Worm (Caenorhabditis elegans) whole organism, L1 larva: ENCODE measurements around the gene nhr-206.

ENCODE experiments used
- F16B12.6 ChIP-seq: fragments of 150-350 bp; optimal IDR thresholded peaks from 2 replicates; lab custom pipeline; 2014; ENCODE audit warnings: missing biosample characterization, missing genetic modification characterization
- alr-1 ChIP-seq: fragments of 200-800 bp; sonication (Bioruptor generic); optimal IDR thresholded peaks from 2 replicates; lab custom pipeline; 2018; ENCODE audit warnings: borderline replicate concordance, mild to moderate bottlenecking, missing genetic modification characterization, missing compliant biosample characterization
- ama-1 ChIP-seq: fragments of 150-350 bp; optimal IDR thresholded peaks from 2 replicates; lab custom pipeline; 2014
- lin-35 ChIP-seq, 2 experiments: fragments of 150-350 bp; optimal IDR thresholded peaks; 2 replicates each; lab custom pipeline; 2014; ENCODE audit warnings: missing biosample characterization in 2 of 2, missing genetic modification characterization in 2 of 2, missing genetic modification reagents in 2 of 2
- lin-39 ChIP-seq: fragments of 150-350 bp; optimal IDR thresholded peaks from 2 replicates; lab custom pipeline; 2014; ENCODE audit warnings: missing biosample characterization, missing genetic modification reagents, missing genetic modification characterization
- nhr-12 ChIP-seq: sonication (generic microtip); optimal IDR thresholded peaks from 2 replicates; lab custom pipeline; 2017; ENCODE audit warnings: missing biosample characterization, missing genetic modification characterization
- nhr-28 ChIP-seq: fragments of 150-350 bp; optimal IDR thresholded peaks from 2 replicates; lab custom pipeline; 2014; ENCODE audit warnings: missing biosample characterization, missing genetic modification characterization
- nhr-76 ChIP-seq: sonication (generic microtip); optimal IDR thresholded peaks from 2 replicates; lab custom pipeline; 2017; ENCODE audit warnings: missing biosample characterization, missing genetic modification characterization
- pqm-1 ChIP-seq: sonication (generic microtip); optimal IDR thresholded peaks from 3 replicates; lab custom pipeline; 2017; ENCODE audit warnings: missing biosample characterization, missing genetic modification characterization
- snpc-4 ChIP-seq: fragments of 150-350 bp; optimal IDR thresholded peaks from 2 replicates; lab custom pipeline; 2014; ENCODE audit warnings: missing biosample characterization, missing genetic modification characterization

DNA sequence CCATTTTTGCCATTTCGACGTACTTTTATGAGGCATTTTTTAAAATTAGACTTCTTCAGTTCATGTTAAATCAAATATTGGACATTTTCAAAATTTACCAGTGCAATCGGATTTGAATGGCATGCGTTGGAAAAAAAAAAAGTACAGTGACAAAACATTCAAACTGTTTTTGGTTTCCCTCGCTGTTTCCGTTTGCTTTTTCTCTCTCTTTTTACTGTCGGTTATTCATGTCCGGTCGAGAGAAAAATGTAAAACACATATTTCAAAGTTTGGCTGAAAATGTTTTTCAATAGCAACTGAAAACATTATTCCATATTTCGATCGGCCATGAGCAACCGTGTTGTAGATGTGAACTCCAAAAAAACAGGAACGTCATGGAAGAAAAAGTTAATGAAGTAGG is 48.8 kb downstream of the nhr-206 start, which contains the start of gene C27A7.3:
- TF ChIP-seq snpc-4 (no peak), nhr-76 (tag; lab: Kevin White, UChicago) (no peak), F16B12.6 (tag; lab: Kevin White, UChicago) (no peak), nhr-28 (tag; lab: Kevin White, UChicago) (no peak), pqm-1 (no peak), nhr-12 (tag; lab: Kevin White, UChicago) (no peak), lin-35 (GFP tag; optimal IDR thresholded peaks at IDR 0.05; lab: Kevin White, UChicago) (no peak), alr-1 (no peak), lin-39 (tag; lab: Kevin White, UChicago) (no peak), ama-1 (lab: Kevin White, UChicago) (no peak)
